Worm (Caenorhabditis elegans) whole organism, mixed stage, embryonic: Measurements from ENCODE around the gene pap-2.
A peak's percentile ranks its signal among the peaks of the same experiment; 100 is the strongest.

Source experiments
- M03D4.4 ChIP-seq: sonication (generic microtip); optimal IDR thresholded peaks from 2 replicates; lab custom pipeline; 2017; ENCODE audit warnings: mild to moderate bottlenecking, missing genetic modification characterization, missing compliant biosample characterization
- bed-3 ChIP-seq: fragments of 200-800 bp; sonication (Bioruptor generic); optimal IDR thresholded peaks from 3 replicates; lab custom pipeline; 2018; ENCODE audit warnings: mild to moderate bottlenecking, missing genetic modification characterization, moderate library complexity, missing compliant biosample characterization
- blmp-1 ChIP-seq: fragments of 150-350 bp; optimal IDR thresholded peaks from 2 replicates; lab custom pipeline; 2014; ENCODE audit warnings: missing biosample characterization, missing genetic modification characterization
- ceh-43 ChIP-seq: fragments of 200-800 bp; sonication (Bioruptor generic); optimal IDR thresholded peaks from 2 replicates; lab custom pipeline; 2018; ENCODE audit warnings: mild to moderate bottlenecking, missing genetic modification characterization, moderate library complexity, missing compliant biosample characterization
- ceh-83 ChIP-seq: fragments of 200-800 bp; sonication (Bioruptor generic); optimal IDR thresholded peaks from 2 replicates; lab custom pipeline; 2018; ENCODE audit warnings: mild to moderate bottlenecking, missing genetic modification characterization, missing compliant biosample characterization
- ces-1 ChIP-seq: fragments of 150-350 bp; optimal IDR thresholded peaks from 2 replicates; lab custom pipeline; 2014; ENCODE audit warnings: missing biosample characterization, missing genetic modification reagents, missing genetic modification characterization
- cnd-1 ChIP-seq: fragments of 200-800 bp; sonication (Bioruptor generic); optimal IDR thresholded peaks from 2 replicates; lab custom pipeline; 2018; ENCODE audit warnings: mild to moderate bottlenecking, missing genetic modification characterization, missing compliant biosample characterization
- drap-1 ChIP-seq: fragments of 200-800 bp; sonication (Bioruptor generic); optimal IDR thresholded peaks from 3 replicates; lab custom pipeline; 2018; ENCODE audit warnings: mild to moderate bottlenecking, missing genetic modification characterization, missing compliant biosample characterization
- flh-1 ChIP-seq: fragments of 200-800 bp; sonication (Bioruptor generic); optimal IDR thresholded peaks from 2 replicates; lab custom pipeline; 2018; ENCODE audit warnings: mild to moderate bottlenecking, missing genetic modification characterization, moderate library complexity, missing compliant biosample characterization
- ham-2 ChIP-seq: fragments of 200-800 bp; sonication (Bioruptor generic); optimal IDR thresholded peaks from 2 replicates; lab custom pipeline; 2018; ENCODE audit warnings: mild to moderate bottlenecking, missing genetic modification characterization, missing compliant biosample characterization
- hlh-1 ChIP-seq: fragments of 150-350 bp; optimal IDR thresholded peaks from 2 replicates; lab custom pipeline; 2014; ENCODE audit warnings: missing biosample characterization, missing genetic modification reagents, missing genetic modification characterization
- lin-13 ChIP-seq: fragments of 150-350 bp; optimal IDR thresholded peaks from 2 replicates; lab custom pipeline; 2014; ENCODE audit warnings: missing biosample characterization, missing genetic modification characterization
- lin-32 ChIP-seq: fragments of 200-800 bp; sonication (Bioruptor generic); optimal IDR thresholded peaks from 2 replicates; lab custom pipeline; 2018; ENCODE audit warnings: mild to moderate bottlenecking, missing genetic modification characterization, missing compliant biosample characterization
- lsy-2 ChIP-seq: fragments of 150-350 bp; optimal IDR thresholded peaks from 2 replicates; lab custom pipeline; 2014; ENCODE audit warnings: missing biosample characterization, missing genetic modification characterization
- mab-5 ChIP-seq: fragments of 150-350 bp; optimal IDR thresholded peaks from 2 replicates; lab custom pipeline; 2014; ENCODE audit warnings: missing biosample characterization, missing genetic modification characterization
- mep-1 ChIP-seq: fragments of 150-350 bp; optimal IDR thresholded peaks from 2 replicates; lab custom pipeline; 2017; ENCODE audit warnings: missing biosample characterization, missing genetic modification reagents, missing genetic modification characterization, inconsistent platforms
- mls-2 ChIP-seq: sonication (generic microtip); optimal IDR thresholded peaks from 2 replicates; lab custom pipeline; 2016; ENCODE audit warnings: mild to moderate bottlenecking, missing genetic modification characterization, moderate library complexity, missing compliant biosample characterization
- nhr-12 ChIP-seq: fragments of 150-350 bp; optimal IDR thresholded peaks from 2 replicates; lab custom pipeline; 2014; ENCODE audit warnings: missing biosample characterization, missing genetic modification characterization
- nhr-2 ChIP-seq: fragments of 150-350 bp; optimal IDR thresholded peaks from 2 replicates; lab custom pipeline; 2014; ENCODE audit warnings: missing biosample characterization, missing genetic modification characterization
- nhr-237 ChIP-seq: fragments of 150-350 bp; optimal IDR thresholded peaks from 2 replicates; lab custom pipeline; 2014; ENCODE audit warnings: missing biosample characterization, missing genetic modification characterization
- nhr-28 ChIP-seq: fragments of 150-350 bp; optimal IDR thresholded peaks from 2 replicates; lab custom pipeline; 2014; ENCODE audit warnings: missing biosample characterization, missing genetic modification characterization
- nhr-76 ChIP-seq: sonication (generic microtip); optimal IDR thresholded peaks from 2 replicates; lab custom pipeline; 2017; ENCODE audit warnings: missing biosample characterization, missing genetic modification characterization
- snpc-4 ChIP-seq: fragments of 150-350 bp; optimal IDR thresholded peaks from 2 replicates; lab custom pipeline; 2014; ENCODE audit warnings: missing biosample characterization, missing genetic modification characterization
- sptf-1 ChIP-seq: sonication (generic microtip); optimal IDR thresholded peaks from 2 replicates; lab custom pipeline; 2017; ENCODE audit warnings: mild to moderate bottlenecking, missing genetic modification characterization, moderate library complexity, missing compliant biosample characterization
- tbx-8 ChIP-seq: fragments of 200-800 bp; sonication (Bioruptor generic); optimal IDR thresholded peaks from 2 replicates; lab custom pipeline; 2018; ENCODE audit warnings: mild to moderate bottlenecking, missing genetic modification characterization, moderate library complexity, missing compliant biosample characterization
- unc-120 ChIP-seq: sonication (generic microtip); optimal IDR thresholded peaks from 2 replicates; lab custom pipeline; 2017; ENCODE audit warnings: missing genetic modification characterization, missing compliant biosample characterization; ENCODE audit not compliant: poor library complexity, severe bottlenecking
- unc-39 ChIP-seq: fragments of 150-350 bp; optimal IDR thresholded peaks from 2 replicates; lab custom pipeline; 2014; ENCODE audit warnings: missing biosample characterization, missing genetic modification characterization
- unc-62 ChIP-seq: fragments of 150-350 bp; optimal IDR thresholded peaks from 2 replicates; lab custom pipeline; 2014; ENCODE audit warnings: missing biosample characterization, missing genetic modification reagents, missing genetic modification characterization
- ztf-11 ChIP-seq: fragments of 150-350 bp; optimal IDR thresholded peaks from 2 replicates; lab custom pipeline; 2014; ENCODE audit warnings: missing biosample characterization, missing genetic modification characterization

Gene pap-2

DNA sequence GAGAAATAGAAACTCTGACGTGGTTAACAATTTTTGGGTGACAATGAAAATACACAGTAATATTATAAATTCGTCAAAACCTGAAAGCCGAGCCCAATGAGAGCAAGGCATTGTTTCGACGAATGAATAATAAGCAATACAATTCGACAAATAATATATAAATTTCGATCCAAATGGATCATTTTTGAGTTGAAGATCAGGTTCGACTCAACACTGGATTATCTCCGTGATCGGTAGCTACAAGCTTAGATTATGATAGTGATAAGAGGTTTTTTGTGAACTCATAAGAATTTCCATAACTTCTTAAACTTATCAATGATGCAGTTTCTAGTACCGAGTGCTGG is 8.7 kb upstream of the pap-2 start:
- TF ChIP-seq lin-32 (GFP tag; lab: Kevin White, UChicago) (no peak), ceh-43 (GFP tag; lab: Kevin White, UChicago) (no peak), flh-1 (GFP tag; lab: Kevin White, UChicago) (no peak), ham-2 (GFP tag; lab: Kevin White, UChicago) (no peak), drap-1 (GFP tag; lab: Kevin White, UChicago) (no peak), M03D4.4 (tag; lab: Kevin White, UChicago) (no peak), sptf-1 (tag; lab: Kevin White, UChicago) (no peak), snpc-4 (tag; lab: Kevin White, UChicago) (no peak), tbx-8 (no peak), bed-3 (no peak), nhr-2 (tag; lab: Kevin White, UChicago) (no peak), blmp-1 (tag; lab: Kevin White, UChicago) (no peak), nhr-237 (tag; lab: Kevin White, UChicago) (no peak), unc-62 (GFP tag; lab: Kevin White, UChicago) (no peak), lin-13 (no peak)

DNA sequence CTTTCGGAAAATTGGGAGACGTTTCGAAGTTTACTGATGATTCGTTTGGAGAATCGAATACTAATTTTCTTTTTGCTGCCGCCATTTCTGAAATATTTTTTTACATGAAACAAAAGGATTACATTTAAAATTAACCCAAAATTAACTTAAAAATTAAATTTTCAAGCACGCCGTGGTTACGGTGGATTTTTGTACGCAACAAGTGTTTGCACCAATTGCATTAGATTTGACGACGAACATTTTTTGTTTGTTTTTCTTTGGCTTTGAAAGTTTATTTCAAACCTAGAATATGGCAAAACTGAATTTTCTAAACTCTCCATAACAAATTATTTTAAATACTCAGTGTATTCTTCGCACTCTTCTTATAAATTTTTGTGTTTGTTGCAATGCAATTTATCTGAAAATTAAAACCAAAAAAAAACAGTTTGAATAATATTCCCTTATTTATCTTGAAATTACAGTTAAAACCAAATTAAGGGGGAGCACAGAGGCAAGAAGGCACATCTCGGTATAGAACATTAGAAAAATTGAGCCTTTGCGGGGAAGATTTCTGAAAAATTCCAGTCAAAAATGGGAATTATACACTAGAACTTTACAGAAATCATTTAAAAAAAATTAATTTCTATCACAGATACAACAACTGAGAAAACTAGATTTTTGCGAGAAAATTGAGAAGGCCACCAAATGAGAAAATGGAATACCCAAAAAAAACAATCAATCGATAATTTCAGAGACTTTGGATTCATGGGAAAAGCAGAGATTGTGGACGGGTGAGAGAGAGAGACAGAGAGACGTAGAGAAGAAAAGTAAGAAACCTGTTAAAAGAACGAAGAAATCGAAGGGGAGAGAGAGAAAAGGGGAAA is 8.1 kb upstream of the pap-2 start, which contains the start of gene hal-3:
Gene hal-3 (minus strand): TSS at position 87 of the 863 bp plus-strand sequence.
- TF ChIP-seq sptf-1 (tag; lab: Kevin White, UChicago) (peak; percentile 2), unc-39 (no peak), drap-1 (GFP tag; lab: Kevin White, UChicago) (no peak)
- TF ChIP-seq, all 35 proteins: peak for 1

DNA sequence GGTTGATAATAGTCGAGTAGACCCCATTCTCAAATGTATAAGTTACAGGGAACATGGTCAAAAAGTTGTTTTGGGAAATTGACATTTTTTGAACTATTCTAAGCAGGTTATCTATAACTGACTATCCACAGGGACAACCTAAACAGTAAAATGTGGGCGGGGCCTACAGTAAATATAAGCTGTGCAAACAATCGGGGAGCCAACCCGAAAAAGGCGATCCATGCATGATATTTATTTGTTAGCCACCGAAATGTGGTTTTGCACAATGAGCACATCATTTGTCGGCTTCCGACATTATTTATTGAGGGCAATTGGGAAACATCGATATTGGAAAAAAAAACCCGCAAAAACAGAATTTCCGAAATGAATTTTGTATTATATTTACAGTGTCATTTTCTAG is 5.5 kb upstream of the pap-2 start, which contains the start of gene hlh-6:
Gene hlh-6 (minus strand): TSS at position 101 of the 400 bp plus-strand sequence.
- TF ChIP-seq lsy-2 (tag; lab: Kevin White, UChicago) (no peak), M03D4.4 (tag; lab: Kevin White, UChicago) (no peak), nhr-28 (tag; lab: Kevin White, UChicago) (no peak), ztf-11 (tag; lab: Kevin White, UChicago) (no peak), ces-1 (no peak), sptf-1 (tag; lab: Kevin White, UChicago) (no peak), mep-1 (tag; lab: Kevin White, UChicago) (no peak), unc-39 (no peak), mls-2 (tag; lab: Kevin White, UChicago) (no peak), nhr-76 (tag; lab: Kevin White, UChicago) (no peak), lin-13 (no peak), unc-62 (GFP tag; lab: Kevin White, UChicago) (no peak), ceh-83 (no peak), lin-32 (GFP tag; lab: Kevin White, UChicago) (no peak), nhr-237 (tag; lab: Kevin White, UChicago) (no peak), hlh-1 (tag; lab: Kevin White, UChicago) (no peak), mab-5 (tag; lab: Kevin White, UChicago) (no peak), tbx-8 (no peak)

DNA sequence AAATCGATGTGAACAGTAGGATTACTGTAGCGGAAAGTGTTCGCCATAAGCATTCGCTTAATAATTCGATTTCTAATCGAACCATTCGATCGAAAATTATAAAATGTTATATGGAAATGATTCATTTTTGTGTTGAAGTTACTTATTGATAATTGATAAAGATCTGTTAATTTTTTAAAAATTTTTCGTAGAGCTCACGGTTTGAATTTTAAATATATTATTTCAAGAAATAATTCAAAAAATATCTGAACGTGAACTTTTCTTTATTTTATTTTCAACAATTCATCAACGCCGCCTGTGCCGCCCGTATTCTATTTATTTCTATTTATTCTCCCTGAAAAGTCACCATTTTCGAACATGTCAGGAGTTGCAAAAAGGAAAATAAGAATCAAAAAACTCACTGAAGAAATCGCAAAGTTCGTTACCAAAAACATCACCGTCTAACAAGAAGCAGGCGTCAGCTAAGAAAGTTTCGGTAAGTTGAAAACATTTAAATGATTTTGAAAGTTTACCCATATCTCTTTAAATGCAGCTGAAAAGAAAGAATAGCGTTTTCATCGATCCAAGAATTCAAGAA is 2.2 kb upstream of the pap-2 start, which contains the start of the genes T15H9.5 and T15H9.4:
Gene T15H9.5 (minus strand): TSS at position 101 of the 577 bp plus-strand sequence.
Gene T15H9.4 (plus strand): TSS at position 527 of the 577 bp plus-strand sequence.
- no peak for TF ChIP-seq snpc-4 (tag; lab: Kevin White, UChicago)
- TF ChIP-seq nhr-237 (tag; lab: Kevin White, UChicago) = no peak
- no peak for TF ChIP-seq cnd-1 (tag; lab: Kevin White, UChicago)
- TF ChIP-seq mab-5 (tag; lab: Kevin White, UChicago) = no peak
- TF ChIP-seq ceh-83 = no peak
- TF ChIP-seq lin-32 (GFP tag; lab: Kevin White, UChicago) = no peak
- no peak for TF ChIP-seq unc-120 (tag; lab: Kevin White, UChicago)
- TF ChIP-seq nhr-12 (tag; lab: Kevin White, UChicago) = no peak
- TF ChIP-seq mep-1 (tag; lab: Kevin White, UChicago) = no peak
- no peak for TF ChIP-seq ces-1
- TF ChIP-seq hlh-1 (tag; lab: Kevin White, UChicago) = no peak

DNA sequence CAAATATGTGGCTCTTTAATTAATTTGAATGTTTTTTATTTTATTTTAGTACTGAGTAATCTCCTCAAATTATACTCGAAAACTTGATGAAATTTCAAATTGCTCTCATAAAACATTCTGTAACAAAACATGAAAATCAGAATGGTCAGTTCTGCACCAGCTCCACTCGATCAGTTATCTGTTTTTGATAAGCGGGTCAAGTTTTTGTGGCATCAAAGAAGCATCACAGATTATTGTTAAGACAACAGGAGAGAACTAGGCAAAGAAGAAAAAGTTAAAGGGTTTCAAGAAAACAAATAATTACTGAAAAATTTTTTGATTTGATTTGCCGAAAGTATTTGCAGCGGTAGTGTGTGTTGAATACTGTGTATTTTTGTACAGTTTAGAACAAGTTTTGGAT is 2.1 kb downstream of the pap-2 start:
- TF ChIP-seq mep-1 (tag; lab: Kevin White, UChicago) (no peak), snpc-4 (tag; lab: Kevin White, UChicago) (no peak), ceh-83 (no peak), lsy-2 (tag; lab: Kevin White, UChicago) (no peak)
